Worm (Caenorhabditis elegans) whole organism, young adult: ENCODE data around the gene F57G8.7.

Experiments
- B0019.2 ChIP-seq: fragments of 200-800 bp; sonication (Bioruptor generic); conservative IDR thresholded peaks from 2 replicates; pipeline ENCODE4 v1.3.6; 2022; ENCODE audit warnings: missing genetic modification reagents, missing genetic modification characterization, missing compliant biosample characterization
- B0035.1 ChIP-seq: sonication (generic microtip); optimal IDR thresholded peaks from 2 replicates; lab custom pipeline; 2016; ENCODE audit warnings: missing genetic modification characterization, mild to moderate bottlenecking, missing compliant biosample characterization, missing genotype, missing genetic modification reagents
- B0336.3 ChIP-seq: fragments of 200-800 bp; sonication (Bioruptor generic); IDR thresholded peaks from 2 replicates; pipeline ENCODE4 v1.3.6; 2022; ENCODE audit warnings: missing genetic modification characterization, missing compliant biosample characterization
- F33H1.4 ChIP-seq: fragments of 200-800 bp; sonication (Bioruptor generic); IDR thresholded peaks from 2 replicates; pipeline ENCODE4 v1.3.6; 2022; ENCODE audit warnings: missing genetic modification reagents, missing genetic modification characterization, missing compliant biosample characterization
- F55B11.4 ChIP-seq: sonication (generic microtip); optimal IDR thresholded peaks from 2 replicates; lab custom pipeline; 2016; ENCODE audit warnings: missing compliant biosample characterization, missing genetic modification characterization, borderline replicate concordance; ENCODE audit not compliant: insufficient read depth
- F57A8.1 ChIP-seq: fragments of 200-800 bp; sonication (Bioruptor generic); optimal IDR thresholded peaks from 2 replicates; lab custom pipeline; 2018; ENCODE audit warnings: mild to moderate bottlenecking, missing genetic modification characterization, moderate library complexity, missing compliant biosample characterization
- T07F8.4 ChIP-seq: sonication (generic microtip); optimal IDR thresholded peaks from 2 replicates; lab custom pipeline; 2016; ENCODE audit warnings: mild to moderate bottlenecking, missing genetic modification characterization, moderate library complexity, missing compliant biosample characterization
- T26A5.8 ChIP-seq: sonication (generic microtip); optimal IDR thresholded peaks from 2 replicates; lab custom pipeline; 2016; ENCODE audit warnings: missing genetic modification characterization, missing compliant biosample characterization
- Y53F4B.3 ChIP-seq: fragments of 200-800 bp; sonication (Bioruptor generic); IDR thresholded peaks from 2 replicates; pipeline ENCODE4 v1.3.6; 2022; ENCODE audit warnings: missing genetic modification reagents, missing genetic modification characterization, missing compliant biosample characterization
- Y67H2A.10 ChIP-seq: fragments of 200-800 bp; sonication (Bioruptor generic); conservative IDR thresholded peaks from 2 replicates; pipeline ENCODE4 v1.3.6; 2022; ENCODE audit warnings: missing genetic modification reagents, missing genetic modification characterization, missing compliant biosample characterization
- Y95B8A.8 ChIP-seq: fragments of 200-800 bp; sonication (Bioruptor generic); IDR thresholded peaks from 2 replicates; pipeline ENCODE4 v1.3.6; 2022; ENCODE audit warnings: missing genetic modification reagents, missing genetic modification characterization, missing compliant biosample characterization
- aptf-2 ChIP-seq: fragments of 200-800 bp; sonication (Bioruptor generic); conservative IDR thresholded peaks from 2 replicates; pipeline ENCODE4 v1.3.6; 2022; ENCODE audit warnings: missing genetic modification reagents, missing genetic modification characterization, missing compliant biosample characterization
- attf-6 ChIP-seq: fragments of 200-800 bp; sonication (Bioruptor generic); IDR thresholded peaks from 2 replicates; pipeline ENCODE4 v1.3.6; 2022; ENCODE audit warnings: missing genetic modification reagents, missing genetic modification characterization, missing compliant biosample characterization
- bed-1 ChIP-seq: fragments of 200-800 bp; sonication (Bioruptor generic); IDR thresholded peaks from 2 replicates; pipeline ENCODE4 v1.3.6; 2022; ENCODE audit warnings: missing genetic modification reagents, missing genetic modification characterization, missing compliant biosample characterization
- bed-2 ChIP-seq: fragments of 200-800 bp; sonication (Bioruptor generic); IDR thresholded peaks from 2 replicates; pipeline ENCODE4 v1.3.6; 2022; ENCODE audit warnings: missing genetic modification reagents, missing genetic modification characterization, missing compliant biosample characterization
- ccch-3 ChIP-seq: fragments of 200-800 bp; sonication (Bioruptor generic); optimal IDR thresholded peaks from 2 replicates; lab custom pipeline; 2018; ENCODE audit warnings: mild to moderate bottlenecking, missing genetic modification characterization, missing compliant biosample characterization
- cebp-1 ChIP-seq, 2 experiments: fragments of 200-800 bp in 1 of 2; sonication (Bioruptor generic) in 1 of 2; sonication (generic microtip) in 1 of 2; IDR thresholded peaks in 1 of 2; optimal IDR thresholded peaks in 1 of 2; 2 replicates each; pipeline versions ENCODE4 v1.3.6 to Lab custom; 2017 to 2022; ENCODE audit warnings: missing compliant biosample characterization in 2 of 2, missing genetic modification characterization in 2 of 2, mild to moderate bottlenecking in 1 of 2, missing genetic modification reagents in 1 of 2, moderate library complexity in 1 of 2
- cebp-2 ChIP-seq: fragments of 200-800 bp; sonication (Bioruptor generic); IDR thresholded peaks from 2 replicates; pipeline ENCODE4 v1.3.6; 2022; ENCODE audit warnings: missing genetic modification characterization, missing compliant biosample characterization
- ceh-27 ChIP-seq: fragments of 200-800 bp; sonication (Bioruptor generic); optimal IDR thresholded peaks from 2 replicates; lab custom pipeline; 2018; ENCODE audit warnings: mild to moderate bottlenecking, missing genetic modification characterization, moderate library complexity, missing compliant biosample characterization
- ceh-91 ChIP-seq: fragments of 200-800 bp; sonication (Bioruptor generic); IDR thresholded peaks from 2 replicates; pipeline ENCODE4 v1.3.6; 2022; ENCODE audit warnings: missing genetic modification reagents, missing genetic modification characterization, missing compliant biosample characterization
- chd-7 ChIP-seq: sonication (generic microtip); optimal IDR thresholded peaks from 2 replicates; lab custom pipeline; 2016; ENCODE audit warnings: mild to moderate bottlenecking, missing genetic modification characterization, moderate library complexity, missing compliant biosample characterization
- efl-1 ChIP-seq: fragments of 150-350 bp; optimal IDR thresholded peaks from 2 replicates; lab custom pipeline; 2014; ENCODE audit warnings: missing biosample characterization, missing genetic modification reagents, missing genetic modification characterization
- egl-44 ChIP-seq: fragments of 200-800 bp; sonication (Bioruptor generic); IDR thresholded peaks from 2 replicates; pipeline ENCODE4 v1.3.6; 2022; ENCODE audit warnings: missing genetic modification reagents, missing genetic modification characterization, missing compliant biosample characterization
- egrh-3 ChIP-seq: fragments of 200-800 bp; sonication (Bioruptor generic); IDR thresholded peaks from 2 replicates; pipeline ENCODE4 v1.3.6; 2022; ENCODE audit warnings: missing genetic modification reagents, missing genetic modification characterization, missing compliant biosample characterization
- hlh-26 ChIP-seq: fragments of 200-800 bp; sonication (Bioruptor generic); conservative IDR thresholded peaks from 2 replicates; pipeline ENCODE4 v1.3.6; 2022; ENCODE audit warnings: missing genetic modification reagents, missing genetic modification characterization, missing compliant biosample characterization
- hmg-20 ChIP-seq: fragments of 200-800 bp; sonication (Bioruptor generic); IDR thresholded peaks from 2 replicates; pipeline ENCODE4 v1.3.6; 2022; ENCODE audit warnings: missing genetic modification reagents, missing genetic modification characterization, missing compliant biosample characterization
- lag-1 ChIP-seq: fragments of 200-800 bp; sonication (Bioruptor generic); IDR thresholded peaks from 2 replicates; pipeline ENCODE4 v1.3.6; 2022; ENCODE audit warnings: missing genetic modification reagents, missing genetic modification characterization, missing compliant biosample characterization
- let-607 ChIP-seq, 2 experiments: fragments of 200-800 bp in 1 of 2; sonication (Bioruptor generic) in 1 of 2; sonication (generic microtip) in 1 of 2; optimal IDR thresholded peaks; 2 replicates each; lab custom pipeline; 2016 to 2018; ENCODE audit warnings: mild to moderate bottlenecking in 2 of 2, missing compliant biosample characterization in 2 of 2, missing genetic modification characterization in 2 of 2, moderate library complexity in 2 of 2, missing genotype in 1 of 2
- lin-35 ChIP-seq, 3 experiments: fragments of 150-350 bp in 2 of 3; sonication (generic microtip) in 1 of 3; optimal IDR thresholded peaks; 2 replicates each; lab custom pipeline; 2014 to 2018; ENCODE audit warnings: missing biosample characterization in 3 of 3, missing genetic modification characterization in 3 of 3, missing genetic modification reagents in 3 of 3
- lin-54 ChIP-seq: fragments of 200-800 bp; sonication (Bioruptor generic); optimal IDR thresholded peaks from 2 replicates; lab custom pipeline; 2018; ENCODE audit warnings: mild to moderate bottlenecking, missing genetic modification characterization, missing compliant biosample characterization
- madf-6 ChIP-seq: fragments of 200-800 bp; sonication (Bioruptor generic); IDR thresholded peaks from 2 replicates; pipeline ENCODE4 v1.3.6; 2022; ENCODE audit warnings: missing genetic modification reagents, missing genetic modification characterization, missing compliant biosample characterization
- mxl-1 ChIP-seq: sonication (generic microtip); optimal IDR thresholded peaks from 2 replicates; lab custom pipeline; 2016; ENCODE audit warnings: missing genetic modification characterization, missing compliant biosample characterization
- nfya-2 ChIP-seq: fragments of 200-800 bp; sonication (Bioruptor generic); IDR thresholded peaks from 2 replicates; pipeline ENCODE4 v1.3.6; 2022; ENCODE audit warnings: missing genetic modification reagents, missing genetic modification characterization, missing compliant biosample characterization
- nhr-120 ChIP-seq: fragments of 200-800 bp; sonication (Bioruptor generic); IDR thresholded peaks from 2 replicates; pipeline ENCODE4 v1.3.6; 2022; ENCODE audit warnings: missing genetic modification characterization, missing compliant biosample characterization
- nhr-179 ChIP-seq: sonication (generic microtip); optimal IDR thresholded peaks from 2 replicates; lab custom pipeline; 2016; ENCODE audit warnings: mild to moderate bottlenecking, missing genetic modification characterization, missing compliant biosample characterization
- pbrm-1 ChIP-seq: fragments of 200-800 bp; sonication (Bioruptor generic); IDR thresholded peaks from 2 replicates; pipeline ENCODE4 v1.3.6; 2022; ENCODE audit warnings: missing genetic modification reagents, missing genetic modification characterization, missing compliant biosample characterization
- rcor-1 ChIP-seq: fragments of 200-800 bp; sonication (Bioruptor generic); IDR thresholded peaks from 2 replicates; pipeline ENCODE4 v1.3.6; 2022; ENCODE audit warnings: missing genetic modification reagents, missing genetic modification characterization, missing compliant biosample characterization
- rec-8 ChIP-seq, 2 experiments: sonication (generic microtip); optimal IDR thresholded peaks; 2 replicates each; lab custom pipeline; 2016; ENCODE audit warnings: mild to moderate bottlenecking in 2 of 2, missing genetic modification characterization in 2 of 2, missing genetic modification reagents in 2 of 2, missing genotype in 2 of 2, missing biosample characterization in 1 of 2, missing compliant biosample characterization in 1 of 2, moderate library complexity in 1 of 2
- repo-1 ChIP-seq: sonication (generic microtip); optimal IDR thresholded peaks from 2 replicates; lab custom pipeline; 2017; ENCODE audit warnings: mild to moderate bottlenecking, missing genetic modification characterization, missing compliant biosample characterization
- snpc-1.3 ChIP-seq: sonication (generic microtip); optimal IDR thresholded peaks from 2 replicates; lab custom pipeline; 2017; ENCODE audit warnings: missing genetic modification characterization, mild to moderate bottlenecking, missing compliant biosample characterization, antibody characterized with exemption, moderate library complexity, missing genotype, missing genetic modification reagents; ENCODE audit not compliant: insufficient read depth
- snpc-3.4 ChIP-seq: sonication (generic microtip); optimal IDR thresholded peaks from 2 replicates; lab custom pipeline; 2017; ENCODE audit warnings: missing genetic modification characterization, mild to moderate bottlenecking, missing compliant biosample characterization, antibody characterized with exemption, moderate library complexity, missing genotype, missing genetic modification reagents
- unc-62 ChIP-seq: fragments of 150-350 bp; optimal IDR thresholded peaks from 2 replicates; lab custom pipeline; 2014; ENCODE audit warnings: missing biosample characterization, missing genetic modification reagents, missing genetic modification characterization
- xnd-1 ChIP-seq: sonication (generic microtip); optimal IDR thresholded peaks from 2 replicates; lab custom pipeline; 2016; ENCODE audit warnings: missing genotype, missing genetic modification reagents, missing genetic modification characterization, missing compliant biosample characterization
- zfh-2 ChIP-seq: fragments of 200-800 bp; sonication (Bioruptor generic); conservative IDR thresholded peaks from 2 replicates; pipeline ENCODE4 v1.3.6; 2022; ENCODE audit warnings: missing genetic modification reagents, missing genetic modification characterization, missing compliant biosample characterization
- ztf-25 ChIP-seq: fragments of 200-800 bp; sonication (Bioruptor generic); IDR thresholded peaks from 2 replicates; pipeline ENCODE4 v1.3.6; 2022; ENCODE audit warnings: missing genetic modification reagents, missing genetic modification characterization, missing compliant biosample characterization
- ztf-6 ChIP-seq: fragments of 200-800 bp; sonication (Bioruptor generic); IDR thresholded peaks from 2 replicates; pipeline ENCODE4 v1.3.6; 2022; ENCODE audit warnings: missing genetic modification reagents, missing genetic modification characterization, missing compliant biosample characterization

Gene F57G8.7

ce11 chrV:16370039-16370438 is 41.1 kb downstream of the F57G8.7 start (continued):
- TF ChIP-seq zfh-2 (peak; percentile 96), repo-1 (tag; lab: Kevin White, UChicago) (peak; percentile 89), pbrm-1 (peak; percentile 89), bed-2 (GFP tag; lab: Robert Waterston, UW) (0 out of 2 replicates have a peak, but pooled peaks have one; percentile 60), mxl-1 (tag; lab: Kevin White, UChicago) (peak; percentile 94), snpc-1.3 (peak; percentile 84), ceh-91 (GFP tag; lab: Robert Waterston, UW) (0 out of 2 replicates have a peak, but pooled peaks have one; percentile 52), hmg-20 (peak; percentile 84), T26A5.8 (tag; lab: Kevin White, UChicago) (peak; percentile 85), efl-1 (GFP tag; lab: Kevin White, UChicago) (peak; percentile 12), B0035.1 (tag; lab: Kevin White, UChicago) (peak; percentile 69), Y67H2A.10 (GFP tag; lab: Robert Waterston, UW) (no peak), ztf-6 (GFP tag; lab: Robert Waterston, UW) (peak; percentile 49; the same call in 1 of the 2 replicates), cebp-1 (GFP tag; IDR thresholded peaks at IDR 0.05; lab: Robert Waterston, UW) (peak; percentile 76), cebp-1 (tag; optimal IDR thresholded peaks at IDR 0.05; lab: Kevin White, UChicago) (peak; percentile 78), cebp-2 (GFP tag; lab: Robert Waterston, UW) (peak; percentile 87), nhr-179 (peak; percentile 44), F57A8.1 (peak; percentile 62), hlh-26 (no peak), nhr-120 (GFP tag; lab: Robert Waterston, UW) (no peak), ceh-27 (GFP tag; lab: Kevin White, UChicago) (peak; percentile 93), chd-7 (tag; lab: Kevin White, UChicago) (peak; percentile 84), let-607 (tag; optimal IDR thresholded peaks at IDR 0.05; lab: Kevin White, UChicago) (peak; percentile 44 to 66), snpc-3.4 (tag; lab: Kevin White, UChicago) (peak; percentile 58), lin-54 (peak; percentile 76), T07F8.4 (tag; lab: Kevin White, UChicago) (peak; percentile 82), madf-6 (GFP tag; lab: Robert Waterston, UW) (peak; percentile 64; the same call in 1 of the 2 replicates), xnd-1 (tag; lab: Kevin White, UChicago) (no peak), ccch-3 (GFP tag; lab: Kevin White, UChicago) (peak; percentile 32), lin-35 (GFP tag; optimal IDR thresholded peaks at IDR 0.05; lab: Kevin White, UChicago) (no peak), ztf-25 (GFP tag; lab: Robert Waterston, UW) (peak; percentile 84; the same call in 1 of the 2 replicates), Y53F4B.3 (0 out of 2 replicates have a peak, but pooled peaks have one; percentile 24), lag-1 (GFP tag; lab: Robert Waterston, UW) (no peak), B0336.3 (GFP tag; lab: Robert Waterston, UW) (peak; percentile 92), Y95B8A.8 (GFP tag; lab: Robert Waterston, UW) (peak; percentile 87), F55B11.4 (tag; lab: Kevin White, UChicago) (no peak), B0019.2 (GFP tag; lab: Robert Waterston, UW) (peak; percentile 26; the same call in 1 of the 2 replicates), unc-62 (GFP tag; lab: Kevin White, UChicago) (no peak), egrh-3 (GFP tag; lab: Robert Waterston, UW) (peak; percentile 82), rcor-1 (GFP tag; lab: Robert Waterston, UW) (peak; percentile 72), bed-1 (GFP tag; lab: Robert Waterston, UW) (0 out of 2 replicates have a peak, but pooled peaks have one; percentile 54), attf-6 (peak; percentile 88), nfya-2 (GFP tag; lab: Robert Waterston, UW) (0 out of 2 replicates have a peak, but pooled peaks have one; percentile 42), rec-8 (tag; optimal IDR thresholded peaks at IDR 0.05; lab: Kevin White, UChicago) (peak; percentile 81 to 89), aptf-2 (GFP tag; lab: Robert Waterston, UW) (no peak), egl-44 (GFP tag; lab: Robert Waterston, UW) (peak; percentile 92), F33H1.4 (GFP tag; lab: Robert Waterston, UW) (peak; percentile 51)
